Worm (Caenorhabditis elegans) whole organism, late embryonic: ENCODE measurements around the gene R10D12.1.

Experiments
- C38D4.7 ChIP-seq: fragments of 200-800 bp; sonication (Bioruptor generic); optimal IDR thresholded peaks from 2 replicates; lab custom pipeline; 2018; ENCODE audit warnings: mild to moderate bottlenecking, missing genetic modification characterization, moderate library complexity, missing compliant biosample characterization
- K02D7.2 ChIP-seq: sonication (generic microtip); optimal IDR thresholded peaks from 2 replicates; lab custom pipeline; 2017; ENCODE audit warnings: mild to moderate bottlenecking, missing genetic modification characterization, missing compliant biosample characterization
- T23F11.4 ChIP-seq: fragments of 200-800 bp; sonication (Bioruptor generic); optimal IDR thresholded peaks from 2 replicates; lab custom pipeline; 2018; ENCODE audit warnings: mild to moderate bottlenecking, missing genetic modification characterization, missing compliant biosample characterization
- ama-1 ChIP-seq: fragments of 150-350 bp; optimal IDR thresholded peaks from 2 replicates; lab custom pipeline; 2014
- ceh-18 ChIP-seq: sonication (generic microtip); optimal IDR thresholded peaks from 2 replicates; lab custom pipeline; 2016; ENCODE audit warnings: missing genetic modification characterization, missing compliant biosample characterization
- ceh-31 ChIP-seq: sonication (generic microtip); optimal IDR thresholded peaks from 2 replicates; lab custom pipeline; 2016; ENCODE audit warnings: missing genetic modification characterization, missing compliant biosample characterization
- ceh-34 ChIP-seq: sonication (generic microtip); optimal IDR thresholded peaks from 2 replicates; lab custom pipeline; 2016; ENCODE audit warnings: mild to moderate bottlenecking, missing genetic modification characterization, missing compliant biosample characterization
- che-1 ChIP-seq: sonication (generic microtip); optimal IDR thresholded peaks from 2 replicates; lab custom pipeline; 2016; ENCODE audit warnings: mild to moderate bottlenecking, missing genetic modification characterization, missing compliant biosample characterization
- dmd-4 ChIP-seq: sonication (generic microtip); optimal IDR thresholded peaks from 2 replicates; lab custom pipeline; 2016; ENCODE audit warnings: borderline replicate concordance, missing genetic modification characterization, missing compliant biosample characterization
- elt-4 ChIP-seq: sonication (generic microtip); optimal IDR thresholded peaks from 2 replicates; lab custom pipeline; 2016; ENCODE audit warnings: missing genetic modification characterization, missing compliant biosample characterization
- ets-4 ChIP-seq: sonication (generic microtip); optimal IDR thresholded peaks from 2 replicates; lab custom pipeline; 2016; ENCODE audit warnings: missing genetic modification characterization, missing compliant biosample characterization
- eyg-1 ChIP-seq: sonication (generic microtip); optimal IDR thresholded peaks from 2 replicates; lab custom pipeline; 2016; ENCODE audit warnings: missing genotype, missing genetic modification characterization, missing compliant biosample characterization
- fax-1 ChIP-seq: sonication (generic microtip); optimal IDR thresholded peaks from 2 replicates; lab custom pipeline; 2016; ENCODE audit warnings: missing genotype, missing genetic modification characterization, missing compliant biosample characterization
- gmeb-2 ChIP-seq: sonication (generic microtip); optimal IDR thresholded peaks from 2 replicates; lab custom pipeline; 2016; ENCODE audit warnings: missing genetic modification characterization, inconsistent platforms, missing compliant biosample characterization
- hlh-15 ChIP-seq: sonication (generic microtip); optimal IDR thresholded peaks from 2 replicates; lab custom pipeline; 2016; ENCODE audit warnings: missing genetic modification characterization, missing compliant biosample characterization
- hlh-6 ChIP-seq: sonication (generic microtip); optimal IDR thresholded peaks from 2 replicates; lab custom pipeline; 2016; ENCODE audit warnings: missing genotype, missing genetic modification characterization, missing compliant biosample characterization
- hlh-8 ChIP-seq: sonication (generic microtip); optimal IDR thresholded peaks from 2 replicates; lab custom pipeline; 2016; ENCODE audit warnings: missing genotype, missing genetic modification characterization, missing compliant biosample characterization
- lim-6 ChIP-seq: sonication (generic microtip); optimal IDR thresholded peaks from 2 replicates; lab custom pipeline; 2016; ENCODE audit warnings: missing genetic modification characterization, missing compliant biosample characterization
- lin-11 ChIP-seq: fragments of 200-800 bp; sonication (Bioruptor generic); optimal IDR thresholded peaks from 2 replicates; lab custom pipeline; 2018; ENCODE audit warnings: mild to moderate bottlenecking, missing genetic modification characterization, missing compliant biosample characterization
- madf-2 ChIP-seq: sonication (generic microtip); optimal IDR thresholded peaks from 2 replicates; lab custom pipeline; 2017; ENCODE audit warnings: missing genetic modification characterization, missing compliant biosample characterization
- nfya-1 ChIP-seq: sonication (generic microtip); optimal IDR thresholded peaks from 2 replicates; lab custom pipeline; 2017; ENCODE audit warnings: missing genetic modification characterization, mild to moderate bottlenecking, missing compliant biosample characterization, antibody characterized with exemption, moderate library complexity
- nhr-11 ChIP-seq: fragments of 150-350 bp; optimal IDR thresholded peaks from 2 replicates; lab custom pipeline; 2014; ENCODE audit warnings: missing biosample characterization, missing genetic modification characterization
- nhr-232 ChIP-seq: sonication (generic microtip); optimal IDR thresholded peaks from 2 replicates; lab custom pipeline; 2016; ENCODE audit warnings: missing genetic modification characterization, missing compliant biosample characterization
- npax-4 ChIP-seq: sonication (generic microtip); optimal IDR thresholded peaks from 2 replicates; lab custom pipeline; 2016; ENCODE audit warnings: missing genetic modification characterization, missing compliant biosample characterization
- odd-2 ChIP-seq: sonication (generic microtip); optimal IDR thresholded peaks from 2 replicates; lab custom pipeline; 2017; ENCODE audit warnings: antibody characterized with exemption, mild to moderate bottlenecking, missing genetic modification characterization, missing compliant biosample characterization
- pag-3 ChIP-seq: sonication (generic microtip); optimal IDR thresholded peaks from 2 replicates; lab custom pipeline; 2016; ENCODE audit warnings: missing compliant biosample characterization, missing genetic modification characterization, borderline replicate concordance
- pha-2 ChIP-seq: sonication (generic microtip); optimal IDR thresholded peaks from 2 replicates; lab custom pipeline; 2017; ENCODE audit warnings: mild to moderate bottlenecking, missing genetic modification characterization, missing compliant biosample characterization
- pros-1 ChIP-seq: fragments of 150-350 bp; optimal IDR thresholded peaks from 2 replicates; lab custom pipeline; 2014; ENCODE audit warnings: missing biosample characterization, missing genetic modification reagents, missing genetic modification characterization
- ref-2 ChIP-seq: sonication (generic microtip); optimal IDR thresholded peaks from 2 replicates; lab custom pipeline; 2016; ENCODE audit warnings: missing genetic modification characterization, missing compliant biosample characterization
- sdc-2 ChIP-seq: sonication (generic microtip); optimal IDR thresholded peaks from 2 replicates; lab custom pipeline; 2016; ENCODE audit warnings: missing genotype, missing genetic modification characterization, missing compliant biosample characterization
- sox-4 ChIP-seq: sonication (generic microtip); optimal IDR thresholded peaks from 2 replicates; lab custom pipeline; 2017; ENCODE audit warnings: mild to moderate bottlenecking, missing genetic modification characterization, inconsistent platforms, missing compliant biosample characterization
- syd-9 ChIP-seq: sonication (generic microtip); optimal IDR thresholded peaks from 2 replicates; lab custom pipeline; 2016; ENCODE audit warnings: mild to moderate bottlenecking, missing genetic modification characterization, moderate library complexity, missing compliant biosample characterization
- tbx-2 ChIP-seq: sonication (generic microtip); optimal IDR thresholded peaks from 2 replicates; lab custom pipeline; 2016; ENCODE audit warnings: missing genetic modification characterization, missing compliant biosample characterization
- ttx-3 ChIP-seq: sonication (generic microtip); optimal IDR thresholded peaks from 2 replicates; lab custom pipeline; 2016; ENCODE audit warnings: missing genetic modification reagents, missing genetic modification characterization, missing compliant biosample characterization
- unc-86 ChIP-seq: sonication (generic microtip); optimal IDR thresholded peaks from 2 replicates; lab custom pipeline; 2016; ENCODE audit warnings: missing genetic modification characterization, missing compliant biosample characterization
- zip-5 ChIP-seq: sonication (generic microtip); optimal IDR thresholded peaks from 2 replicates; lab custom pipeline; 2016; ENCODE audit warnings: missing genetic modification characterization, missing compliant biosample characterization

R10D12.1 gene

DNA sequence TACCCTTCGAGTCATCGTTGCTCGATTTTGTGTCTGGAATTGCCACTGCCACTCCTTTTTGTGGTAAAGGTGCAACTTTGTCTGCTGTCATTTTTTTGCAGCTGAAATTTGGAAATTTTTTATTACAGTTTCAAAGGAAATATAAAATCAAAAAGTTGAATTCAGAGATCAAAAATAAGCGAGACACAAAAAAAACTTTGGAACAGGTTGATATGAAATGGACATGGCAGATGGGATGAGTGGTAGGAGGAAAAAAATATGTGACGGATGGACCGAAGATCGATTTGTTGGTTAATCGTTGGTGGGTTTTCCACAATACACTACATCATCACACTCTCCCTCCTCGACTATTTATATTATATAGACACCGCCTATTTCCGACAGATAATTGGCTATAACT, at the start of gene R10D12.1:
Gene R10D12.1, minus strand, starts transcription at position 101 of the 400 bp plus-strand sequence.
- TF ChIP-seq ceh-31 (tag; lab: Kevin White, UChicago) (no peak), ceh-34 (tag; lab: Kevin White, UChicago) (no peak), pag-3 (no peak), T23F11.4 (no peak), elt-4 (tag; lab: Kevin White, UChicago) (no peak), hlh-8 (tag; lab: Kevin White, UChicago) (no peak), eyg-1 (no peak), hlh-15 (no peak), ets-4 (tag; lab: Kevin White, UChicago) (no peak), hlh-6 (tag; lab: Kevin White, UChicago) (no peak), fax-1 (no peak), ama-1 (no peak)

DNA sequence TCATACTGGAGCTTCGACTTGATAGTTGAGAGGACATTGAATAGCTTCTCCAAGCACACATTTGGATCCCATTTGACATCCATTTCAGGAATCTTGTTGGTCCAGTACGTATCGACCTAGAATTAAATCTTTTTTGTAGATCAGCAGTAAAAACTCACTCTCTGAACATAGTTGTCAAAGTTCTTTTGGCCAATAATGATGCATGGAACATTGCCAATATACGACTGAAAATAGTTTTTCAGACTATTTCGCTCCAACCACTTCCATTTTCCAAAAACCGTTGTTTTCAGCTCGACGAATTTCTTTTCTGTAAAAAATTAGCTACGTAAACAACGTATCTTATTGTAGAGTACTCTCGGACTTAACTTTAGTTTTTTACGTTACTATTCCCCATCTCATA, 47.2 kb upstream of the R10D12.1 start:
- TF ChIP-seq ceh-31 (tag; lab: Kevin White, UChicago) (no peak), ceh-18 (tag; lab: Kevin White, UChicago) (no peak), K02D7.2 (tag; lab: Kevin White, UChicago) (no peak), unc-86 (tag; lab: Kevin White, UChicago) (no peak), hlh-6 (tag; lab: Kevin White, UChicago) (no peak), madf-2 (tag; lab: Kevin White, UChicago) (no peak)

DNA sequence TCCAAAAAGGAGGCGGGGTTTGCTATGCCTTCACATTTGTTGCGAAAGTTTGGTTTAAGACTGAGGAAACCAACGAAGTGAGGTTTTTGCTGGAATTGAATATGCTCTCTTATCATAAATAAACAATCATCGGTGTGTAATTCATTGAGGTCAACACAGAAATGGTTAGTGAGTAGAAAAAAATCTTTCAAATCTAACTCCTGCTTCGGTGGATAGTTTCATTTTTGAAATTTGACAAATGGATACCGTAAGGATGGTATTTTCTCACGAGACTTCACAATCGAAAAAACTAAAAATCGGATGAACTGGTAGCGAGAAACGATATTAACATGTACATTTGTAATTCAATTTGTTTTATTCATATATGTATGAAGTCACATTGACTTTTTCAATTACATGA, 46.4 kb upstream of the R10D12.1 start, which contains the start of gene eol-1:
Gene eol-1, minus strand, starts transcription at position 101 of the 400 bp plus-strand sequence.
- TF ChIP-seq sdc-2 (tag; lab: Kevin White, UChicago) (no peak), npax-4 (tag; lab: Kevin White, UChicago) (no peak), elt-4 (tag; lab: Kevin White, UChicago) (no peak), zip-5 (no peak), nhr-232 (no peak), tbx-2 (no peak), odd-2 (no peak), pros-1 (tag; lab: Kevin White, UChicago) (no peak), lim-6 (tag; lab: Kevin White, UChicago) (no peak), nfya-1 (no peak), ceh-18 (tag; lab: Kevin White, UChicago) (no peak), ref-2 (tag; lab: Kevin White, UChicago) (no peak), syd-9 (no peak), C38D4.7 (GFP tag; lab: Kevin White, UChicago) (no peak), sox-4 (tag; lab: Kevin White, UChicago) (no peak)

DNA sequence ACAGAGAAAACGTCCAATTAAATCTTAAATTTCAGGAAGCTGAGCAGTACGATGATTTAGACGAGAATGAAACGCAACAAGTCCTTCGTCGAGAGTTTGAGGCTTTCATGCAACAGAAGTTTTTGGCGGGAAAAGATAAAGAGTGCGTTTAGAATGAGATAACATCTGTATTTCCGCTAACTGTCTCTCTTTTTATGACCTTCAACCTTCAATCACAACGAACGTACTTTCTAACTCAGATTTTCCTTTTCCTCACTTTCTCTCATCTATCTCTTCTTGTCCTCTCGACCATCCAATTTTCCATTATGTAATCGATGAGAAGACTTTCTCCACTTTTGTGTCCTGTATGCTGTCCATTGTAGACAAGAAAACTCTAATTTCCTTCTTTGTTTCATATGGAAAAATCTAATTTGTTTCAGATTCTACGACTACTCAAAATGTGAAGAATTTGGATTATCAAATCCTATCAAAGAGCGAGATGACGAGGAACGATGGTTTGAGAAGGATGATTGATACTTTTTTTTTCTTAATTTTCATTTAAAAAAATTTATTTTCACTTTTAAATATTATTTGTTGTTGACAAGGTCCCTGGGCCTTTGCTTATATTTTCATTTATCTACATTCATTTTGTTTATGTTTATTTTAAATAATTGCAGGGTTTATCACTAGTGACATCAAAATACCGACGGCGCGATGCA, 29.0 kb upstream of the R10D12.1 start, which contains the start of gene sao-1:
Gene sao-1, plus strand, starts transcription at position 648 of the 698 bp plus-strand sequence.
- TF ChIP-seq nhr-11 (tag; lab: Kevin White, UChicago) (no peak), lin-11 (tag; lab: Kevin White, UChicago) (no peak), pha-2 (tag; lab: Kevin White, UChicago) (no peak), sdc-2 (tag; lab: Kevin White, UChicago) (no peak), eyg-1 (no peak), dmd-4 (no peak), fax-1 (no peak), C38D4.7 (GFP tag; lab: Kevin White, UChicago) (no peak), ets-4 (tag; lab: Kevin White, UChicago) (no peak), hlh-6 (tag; lab: Kevin White, UChicago) (no peak), che-1 (tag; lab: Kevin White, UChicago) (no peak), gmeb-2 (tag; lab: Kevin White, UChicago) (no peak), ttx-3 (no peak)
